Worm (Caenorhabditis elegans): ENCODE data around the gene pals-21.

DNA sequence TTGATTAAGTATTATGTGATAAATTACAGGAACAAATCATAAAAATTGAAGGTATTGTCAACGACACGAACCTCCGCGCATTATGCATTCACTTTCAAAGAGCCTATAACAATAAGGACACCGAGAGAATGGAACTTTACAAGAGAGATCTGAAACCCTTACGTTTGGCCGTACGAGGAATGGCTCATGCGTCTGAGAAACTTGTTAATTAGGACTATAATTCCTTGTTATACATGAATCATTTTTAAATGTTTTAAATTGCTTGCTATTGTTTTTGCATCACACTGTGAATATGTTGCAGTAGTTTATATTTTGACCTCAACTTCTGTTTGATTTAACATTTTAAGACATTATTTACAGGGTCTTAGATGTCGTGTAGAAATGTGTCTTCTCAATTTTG, 22.7 kb upstream of the pals-21 start, which contains the start of gene pals-18:
- no peak for TF ChIP-seq lsy-2 (tag; optimal IDR thresholded peaks at IDR 0.05)
- no peak for TF ChIP-seq nhr-12 (tag; optimal IDR thresholded peaks at IDR 0.05)
- no peak for TF ChIP-seq elt-1 (tag; optimal IDR thresholded peaks at IDR 0.05; ENCODE audit: borderline replicate concordance, insufficient read depth)
- TF ChIP-seq ztf-11 (tag; optimal IDR thresholded peaks at IDR 0.05), result no peak
- no peak for TF ChIP-seq mab-5 (tag; optimal IDR thresholded peaks at IDR 0.05)
- TF ChIP-seq unc-62 (GFP tag; optimal IDR thresholded peaks at IDR 0.05), result no peak

Measured in whole organism, mixed stage, embryonic.